Worm (Caenorhabditis elegans) whole organism, young adult: Measurements from ENCODE around the gene egl-13.

Source experiments
- B0261.1 ChIP-seq: sonication (generic microtip); optimal IDR thresholded peaks from 2 replicates; lab custom pipeline; 2016; ENCODE audit warnings: mild to moderate bottlenecking, missing genetic modification characterization, moderate library complexity, missing compliant biosample characterization
- C06A6.2 ChIP-seq: fragments of 200-800 bp; sonication (Bioruptor generic); conservative IDR thresholded peaks from 2 replicates; pipeline ENCODE4 v1.3.6; 2022; ENCODE audit warnings: missing genetic modification characterization, missing compliant biosample characterization
- C17E4.6 ChIP-seq: fragments of 200-800 bp; sonication (Bioruptor generic); IDR thresholded peaks from 2 replicates; pipeline ENCODE4 v1.3.6; 2022; ENCODE audit warnings: missing genetic modification reagents, missing genetic modification characterization, missing compliant biosample characterization
- D2030.7 ChIP-seq: fragments of 200-800 bp; sonication (Bioruptor generic); IDR thresholded peaks from 2 replicates; pipeline ENCODE4 v1.3.6; 2022; ENCODE audit warnings: missing genetic modification reagents, missing genetic modification characterization, missing compliant biosample characterization
- F22D6.2 ChIP-seq: sonication (generic microtip); optimal IDR thresholded peaks from 2 replicates; lab custom pipeline; 2016; ENCODE audit warnings: mild to moderate bottlenecking, missing genetic modification characterization, missing compliant biosample characterization
- F37B4.10 ChIP-seq: fragments of 200-800 bp; sonication (Bioruptor generic); IDR thresholded peaks from 2 replicates; pipeline ENCODE4 v1.3.6; 2022; ENCODE audit warnings: missing genetic modification characterization, missing compliant biosample characterization
- F39B2.1 ChIP-seq: fragments of 200-800 bp; sonication (Bioruptor generic); IDR thresholded peaks from 2 replicates; pipeline ENCODE4 v1.3.6; 2022; ENCODE audit warnings: missing genetic modification reagents, missing genetic modification characterization, missing compliant biosample characterization
- F52B5.7 ChIP-seq: sonication (generic microtip); optimal IDR thresholded peaks from 2 replicates; lab custom pipeline; 2016; ENCODE audit warnings: mild to moderate bottlenecking, missing genetic modification characterization, missing compliant biosample characterization
- F55B11.4 ChIP-seq: sonication (generic microtip); optimal IDR thresholded peaks from 2 replicates; lab custom pipeline; 2016; ENCODE audit warnings: missing compliant biosample characterization, missing genetic modification characterization, borderline replicate concordance; ENCODE audit not compliant: insufficient read depth
- T26A5.8 ChIP-seq: sonication (generic microtip); optimal IDR thresholded peaks from 2 replicates; lab custom pipeline; 2016; ENCODE audit warnings: missing genetic modification characterization, missing compliant biosample characterization
- Y67H2A.10 ChIP-seq: fragments of 200-800 bp; sonication (Bioruptor generic); conservative IDR thresholded peaks from 2 replicates; pipeline ENCODE4 v1.3.6; 2022; ENCODE audit warnings: missing genetic modification reagents, missing genetic modification characterization, missing compliant biosample characterization
- ZK185.1 ChIP-seq: sonication (generic microtip); optimal IDR thresholded peaks from 2 replicates; lab custom pipeline; 2016; ENCODE audit warnings: mild to moderate bottlenecking, missing genetic modification characterization, missing compliant biosample characterization; ENCODE audit not compliant: poor library complexity, severe bottlenecking
- aptf-2 ChIP-seq: fragments of 200-800 bp; sonication (Bioruptor generic); conservative IDR thresholded peaks from 2 replicates; pipeline ENCODE4 v1.3.6; 2022; ENCODE audit warnings: missing genetic modification reagents, missing genetic modification characterization, missing compliant biosample characterization
- attf-5 ChIP-seq: fragments of 200-800 bp; sonication (Bioruptor generic); optimal IDR thresholded peaks from 2 replicates; lab custom pipeline; 2018; ENCODE audit warnings: mild to moderate bottlenecking, missing genetic modification characterization, missing compliant biosample characterization
- attf-6 ChIP-seq: fragments of 200-800 bp; sonication (Bioruptor generic); IDR thresholded peaks from 2 replicates; pipeline ENCODE4 v1.3.6; 2022; ENCODE audit warnings: missing genetic modification reagents, missing genetic modification characterization, missing compliant biosample characterization
- bed-1 ChIP-seq: fragments of 200-800 bp; sonication (Bioruptor generic); IDR thresholded peaks from 2 replicates; pipeline ENCODE4 v1.3.6; 2022; ENCODE audit warnings: missing genetic modification reagents, missing genetic modification characterization, missing compliant biosample characterization
- bed-2 ChIP-seq: fragments of 200-800 bp; sonication (Bioruptor generic); IDR thresholded peaks from 2 replicates; pipeline ENCODE4 v1.3.6; 2022; ENCODE audit warnings: missing genetic modification reagents, missing genetic modification characterization, missing compliant biosample characterization
- cebp-2 ChIP-seq: fragments of 200-800 bp; sonication (Bioruptor generic); IDR thresholded peaks from 2 replicates; pipeline ENCODE4 v1.3.6; 2022; ENCODE audit warnings: missing genetic modification characterization, missing compliant biosample characterization
- ceh-27 ChIP-seq: fragments of 200-800 bp; sonication (Bioruptor generic); optimal IDR thresholded peaks from 2 replicates; lab custom pipeline; 2018; ENCODE audit warnings: mild to moderate bottlenecking, missing genetic modification characterization, moderate library complexity, missing compliant biosample characterization
- ceh-40 ChIP-seq: fragments of 200-800 bp; sonication (Bioruptor generic); IDR thresholded peaks from 2 replicates; pipeline ENCODE4 v1.3.6; 2022; ENCODE audit warnings: missing genetic modification characterization, missing compliant biosample characterization
- ceh-79 ChIP-seq: sonication (generic microtip); optimal IDR thresholded peaks from 2 replicates; lab custom pipeline; 2017; ENCODE audit warnings: mild to moderate bottlenecking, missing genetic modification characterization, missing compliant biosample characterization
- ceh-91 ChIP-seq: fragments of 200-800 bp; sonication (Bioruptor generic); IDR thresholded peaks from 2 replicates; pipeline ENCODE4 v1.3.6; 2022; ENCODE audit warnings: missing genetic modification reagents, missing genetic modification characterization, missing compliant biosample characterization
- chd-7 ChIP-seq: sonication (generic microtip); optimal IDR thresholded peaks from 2 replicates; lab custom pipeline; 2016; ENCODE audit warnings: mild to moderate bottlenecking, missing genetic modification characterization, moderate library complexity, missing compliant biosample characterization
- die-1 ChIP-seq: sonication (generic microtip); optimal IDR thresholded peaks from 2 replicates; lab custom pipeline; 2016; ENCODE audit warnings: missing genotype, mild to moderate bottlenecking, missing genetic modification characterization, missing compliant biosample characterization
- egl-18 ChIP-seq: fragments of 200-800 bp; sonication (Bioruptor generic); IDR thresholded peaks from 2 replicates; pipeline ENCODE4 v1.3.6; 2022; ENCODE audit warnings: missing genetic modification reagents, missing genetic modification characterization, missing compliant biosample characterization
- egl-44 ChIP-seq: fragments of 200-800 bp; sonication (Bioruptor generic); IDR thresholded peaks from 2 replicates; pipeline ENCODE4 v1.3.6; 2022; ENCODE audit warnings: missing genetic modification reagents, missing genetic modification characterization, missing compliant biosample characterization
- ekl-4 ChIP-seq: fragments of 200-800 bp; sonication (Bioruptor generic); IDR thresholded peaks from 2 replicates; pipeline ENCODE4 v1.3.6; 2022; ENCODE audit warnings: missing genetic modification reagents, missing genetic modification characterization, missing compliant biosample characterization
- gei-17 ChIP-seq: fragments of 200-800 bp; sonication (Bioruptor generic); optimal IDR thresholded peaks from 2 replicates; lab custom pipeline; 2018; ENCODE audit warnings: mild to moderate bottlenecking, missing genetic modification characterization, missing compliant biosample characterization
- hlh-26 ChIP-seq: fragments of 200-800 bp; sonication (Bioruptor generic); conservative IDR thresholded peaks from 2 replicates; pipeline ENCODE4 v1.3.6; 2022; ENCODE audit warnings: missing genetic modification reagents, missing genetic modification characterization, missing compliant biosample characterization
- hmg-1.2 ChIP-seq: fragments of 200-800 bp; sonication (Bioruptor generic); IDR thresholded peaks from 2 replicates; pipeline ENCODE4 v1.3.6; 2022; ENCODE audit warnings: missing genetic modification reagents, missing genetic modification characterization, missing compliant biosample characterization
- hmg-20 ChIP-seq: fragments of 200-800 bp; sonication (Bioruptor generic); IDR thresholded peaks from 2 replicates; pipeline ENCODE4 v1.3.6; 2022; ENCODE audit warnings: missing genetic modification reagents, missing genetic modification characterization, missing compliant biosample characterization
- hsf-1 ChIP-seq: fragments of 200-800 bp; sonication (Bioruptor generic); IDR thresholded peaks from 2 replicates; pipeline ENCODE4 v1.3.6; 2022; ENCODE audit warnings: missing genetic modification reagents, missing genetic modification characterization, missing compliant biosample characterization
- let-607 ChIP-seq, 2 experiments: fragments of 200-800 bp in 1 of 2; sonication (Bioruptor generic) in 1 of 2; sonication (generic microtip) in 1 of 2; optimal IDR thresholded peaks; 2 replicates each; lab custom pipeline; 2016 to 2018; ENCODE audit warnings: mild to moderate bottlenecking in 2 of 2, missing compliant biosample characterization in 2 of 2, missing genetic modification characterization in 2 of 2, moderate library complexity in 2 of 2, missing genotype in 1 of 2
- lin-35 ChIP-seq, 3 experiments: fragments of 150-350 bp in 2 of 3; sonication (generic microtip) in 1 of 3; optimal IDR thresholded peaks; 2 replicates each; lab custom pipeline; 2014 to 2018; ENCODE audit warnings: missing biosample characterization in 3 of 3, missing genetic modification characterization in 3 of 3, missing genetic modification reagents in 3 of 3
- lsy-27 ChIP-seq: sonication (generic microtip); optimal IDR thresholded peaks from 2 replicates; lab custom pipeline; 2017; ENCODE audit warnings: missing genetic modification characterization, mild to moderate bottlenecking, missing compliant biosample characterization, antibody characterized with exemption, missing genotype, borderline replicate concordance; ENCODE audit not compliant: insufficient read depth
- nfya-2 ChIP-seq: fragments of 200-800 bp; sonication (Bioruptor generic); IDR thresholded peaks from 2 replicates; pipeline ENCODE4 v1.3.6; 2022; ENCODE audit warnings: missing genetic modification reagents, missing genetic modification characterization, missing compliant biosample characterization
- nfyb-1 ChIP-seq: fragments of 200-800 bp; sonication (Bioruptor generic); IDR thresholded peaks from 2 replicates; pipeline ENCODE4 v1.3.6; 2022; ENCODE audit warnings: missing genetic modification reagents, missing genetic modification characterization, missing compliant biosample characterization
- nhr-90 ChIP-seq: sonication (generic microtip); optimal IDR thresholded peaks from 2 replicates; lab custom pipeline; 2016; ENCODE audit warnings: missing genotype, mild to moderate bottlenecking, missing genetic modification characterization, missing compliant biosample characterization
- rec-8 ChIP-seq, 2 experiments: sonication (generic microtip); optimal IDR thresholded peaks; 2 replicates each; lab custom pipeline; 2016; ENCODE audit warnings: mild to moderate bottlenecking in 2 of 2, missing genetic modification characterization in 2 of 2, missing genetic modification reagents in 2 of 2, missing genotype in 2 of 2, missing biosample characterization in 1 of 2, missing compliant biosample characterization in 1 of 2, moderate library complexity in 1 of 2
- tbx-9 ChIP-seq: sonication (generic microtip); optimal IDR thresholded peaks from 2 replicates; lab custom pipeline; 2016; ENCODE audit warnings: borderline replicate concordance, missing genetic modification characterization, inconsistent platforms, missing compliant biosample characterization
- tlf-1 ChIP-seq: fragments of 200-800 bp; sonication (Bioruptor generic); optimal IDR thresholded peaks from 2 replicates; lab custom pipeline; 2018; ENCODE audit warnings: mild to moderate bottlenecking, missing genetic modification characterization, missing compliant biosample characterization
- unc-130 ChIP-seq: sonication (generic microtip); optimal IDR thresholded peaks from 2 replicates; lab custom pipeline; 2016; ENCODE audit warnings: missing genetic modification reagents, missing genetic modification characterization, missing compliant biosample characterization
- unc-62 ChIP-seq: fragments of 150-350 bp; optimal IDR thresholded peaks from 2 replicates; lab custom pipeline; 2014; ENCODE audit warnings: missing biosample characterization, missing genetic modification reagents, missing genetic modification characterization
- zfh-2 ChIP-seq: fragments of 200-800 bp; sonication (Bioruptor generic); conservative IDR thresholded peaks from 2 replicates; pipeline ENCODE4 v1.3.6; 2022; ENCODE audit warnings: missing genetic modification reagents, missing genetic modification characterization, missing compliant biosample characterization
- zim-3 ChIP-seq: sonication (generic microtip); optimal IDR thresholded peaks from 2 replicates; lab custom pipeline; 2017; ENCODE audit warnings: mild to moderate bottlenecking, missing genetic modification characterization, moderate library complexity, missing compliant biosample characterization
- ztf-18 ChIP-seq: sonication (generic microtip); optimal IDR thresholded peaks from 2 replicates; lab custom pipeline; 2016; ENCODE audit warnings: missing genotype, mild to moderate bottlenecking, missing genetic modification characterization, missing compliant biosample characterization
- ztf-22 ChIP-seq: fragments of 200-800 bp; sonication (Bioruptor generic); optimal IDR thresholded peaks from 2 replicates; lab custom pipeline; 2018; ENCODE audit warnings: mild to moderate bottlenecking, missing genetic modification characterization, moderate library complexity, missing compliant biosample characterization
- ztf-25 ChIP-seq: fragments of 200-800 bp; sonication (Bioruptor generic); IDR thresholded peaks from 2 replicates; pipeline ENCODE4 v1.3.6; 2022; ENCODE audit warnings: missing genetic modification reagents, missing genetic modification characterization, missing compliant biosample characterization

Gene egl-13

ce11 chrX:5713479-5713878 is 49.8 kb downstream of the egl-13 start (continued):
- TF ChIP-seq tlf-1 (GFP tag; lab: Kevin White, UChicago) (peak; percentile 17), ekl-4 (GFP tag; lab: Robert Waterston, UW) (peak; percentile 30; the same call in 1 of the 2 replicates), ceh-27 (GFP tag; lab: Kevin White, UChicago) (no peak), ztf-18 (peak; percentile 80), hsf-1 (GFP tag; lab: Robert Waterston, UW) (no peak), D2030.7 (GFP tag; lab: Robert Waterston, UW) (peak; percentile 87), F39B2.1 (GFP tag; lab: Robert Waterston, UW) (no peak), ceh-79 (tag; lab: Kevin White, UChicago) (peak; percentile 69), F52B5.7 (tag; lab: Kevin White, UChicago) (no peak), nfyb-1 (GFP tag; lab: Robert Waterston, UW) (peak; percentile 78; the same call in 1 of the 2 replicates), attf-5 (GFP tag; lab: Kevin White, UChicago) (peak; percentile 68), F37B4.10 (no peak), T26A5.8 (tag; lab: Kevin White, UChicago) (peak; percentile 65), nhr-90 (tag; lab: Kevin White, UChicago) (peak; percentile 83), nfya-2 (GFP tag; lab: Robert Waterston, UW) (no peak), bed-2 (GFP tag; lab: Robert Waterston, UW) (no peak), hmg-20 (0 out of 2 replicates have a peak, but pooled peaks have one; percentile 34), B0261.1 (tag; lab: Kevin White, UChicago) (peak; percentile 79), ztf-22 (no peak), ceh-40 (peak; percentile 84), Y67H2A.10 (no peak), die-1 (tag; lab: Kevin White, UChicago) (peak; percentile 95), cebp-2 (no peak), attf-6 (GFP tag; lab: Robert Waterston, UW) (peak; percentile 78; the same call in 1 of the 2 replicates), hmg-1.2 (GFP tag; lab: Robert Waterston, UW) (peak; percentile 74), gei-17 (GFP tag; lab: Kevin White, UChicago) (no peak), C17E4.6 (GFP tag; lab: Robert Waterston, UW) (no peak), egl-44 (peak; percentile 87), unc-130 (peak; percentile 73), ZK185.1 (tag; lab: Kevin White, UChicago) (peak; percentile 73), let-607 (tag; optimal IDR thresholded peaks at IDR 0.05; lab: Kevin White, UChicago) (peak; percentile 49 to 63), hlh-26 (GFP tag; lab: Robert Waterston, UW) (no peak), F55B11.4 (tag; lab: Kevin White, UChicago) (no peak), aptf-2 (no peak), F22D6.2 (tag; lab: Kevin White, UChicago) (no peak), ztf-25 (peak; percentile 92), unc-62 (GFP tag; lab: Kevin White, UChicago) (no peak), lsy-27 (tag; lab: Kevin White, UChicago) (peak; percentile 5), C06A6.2 (GFP tag; lab: Robert Waterston, UW) (no peak), rec-8 (tag; optimal IDR thresholded peaks at IDR 0.05; lab: Kevin White, UChicago) (peak; percentile 54 to 88), tbx-9 (tag; lab: Kevin White, UChicago) (no peak), zim-3 (tag; lab: Kevin White, UChicago) (no peak), zfh-2 (GFP tag; lab: Robert Waterston, UW) (no peak), egl-18 (no peak), chd-7 (tag; lab: Kevin White, UChicago) (peak; percentile 29), lin-35 (GFP tag; optimal IDR thresholded peaks at IDR 0.05; lab: Kevin White, UChicago) (peak in 2 of 3 experiments; percentile 8 to 44), ceh-91 (GFP tag; lab: Robert Waterston, UW) (no peak), bed-1 (GFP tag; lab: Robert Waterston, UW) (no peak)
